Fruit fly (Drosophila melanogaster) whole organism, embryonic: ENCODE results near the gene Esyt2.

Experiments used
- CG10321 ChIP-seq: fragments of 200-800 bp; sonication (Bioruptor generic); IDR thresholded peaks from 2 replicates; pipeline ENCODE4 v1.3.6; 2022; ENCODE audit warnings: missing biosample characterization, missing genetic modification characterization
- CG11456 ChIP-seq: fragments of 200-800 bp; sonication (Bioruptor generic); IDR thresholded peaks from 3 replicates; pipeline ENCODE4 v1.3.6; 2022; ENCODE audit warnings: missing biosample characterization, missing genetic modification characterization
- CG11560 ChIP-seq: fragments of 200-800 bp; sonication (Bioruptor generic); IDR thresholded peaks from 3 replicates; pipeline ENCODE4 v1.3.6; 2022; ENCODE audit warnings: missing biosample characterization, missing genetic modification characterization
- CG12769 ChIP-seq: fragments of 200-800 bp; sonication (Bioruptor generic); optimal IDR thresholded peaks from 2 replicates; lab custom pipeline; 2019; ENCODE audit warnings: missing biosample characterization, mild to moderate bottlenecking, missing genetic modification characterization, moderate library complexity
- CG15073 ChIP-seq: fragments of 200-800 bp; sonication (Bioruptor generic); optimal IDR thresholded peaks from 2 replicates; lab custom pipeline; 2016; ENCODE audit warnings: missing biosample characterization, missing genetic modification characterization
- CG1529 ChIP-seq: fragments of 200-800 bp; sonication (Bioruptor generic); optimal IDR thresholded peaks from 3 replicates; lab custom pipeline; 2018; ENCODE audit warnings: missing biosample characterization, missing genetic modification characterization
- CG15601 ChIP-seq: fragments of 200-800 bp; sonication (Bioruptor generic); optimal IDR thresholded peaks from 3 replicates; lab custom pipeline; 2019; ENCODE audit warnings: missing biosample characterization, mild to moderate bottlenecking, missing genetic modification characterization, moderate library complexity
- CG15696 ChIP-seq: fragments of 200-800 bp; sonication (Bioruptor generic); optimal IDR thresholded peaks from 2 replicates; lab custom pipeline; 2019; ENCODE audit warnings: missing biosample characterization, mild to moderate bottlenecking, missing genetic modification characterization, moderate library complexity
- CG1602 ChIP-seq: fragments of 200-800 bp; sonication (Bioruptor generic); optimal IDR thresholded peaks from 3 replicates; lab custom pipeline; 2016; ENCODE audit warnings: missing biosample characterization, missing genetic modification characterization
- CG17361 ChIP-seq: fragments of 200-800 bp; sonication (Bioruptor generic); IDR thresholded peaks from 3 replicates; pipeline ENCODE4 v1.3.6; 2022; ENCODE audit warnings: missing biosample characterization, missing genetic modification characterization
- CG17568 ChIP-seq: fragments of 200-800 bp; sonication (Bioruptor generic); optimal IDR thresholded peaks from 2 replicates; lab custom pipeline; 2018; ENCODE audit warnings: missing biosample characterization, mild to moderate bottlenecking, missing genetic modification characterization, moderate library complexity
- CG18262 ChIP-seq: fragments of 200-800 bp; optimal IDR thresholded peaks from 3 replicates; lab custom pipeline; 2019; ENCODE audit warnings: missing biosample characterization, mild to moderate bottlenecking, missing genetic modification characterization, moderate library complexity
- CG18764 ChIP-seq: fragments of 200-800 bp; sonication (Bioruptor generic); optimal IDR thresholded peaks from 3 replicates; lab custom pipeline; 2016; ENCODE audit warnings: missing biosample characterization, missing genetic modification characterization
- CG2199 ChIP-seq: fragments of 200-800 bp; sonication (Bioruptor generic); IDR thresholded peaks from 3 replicates; pipeline ENCODE4 v1.3.6; 2022; ENCODE audit warnings: missing biosample characterization, missing genetic modification characterization
- CG2875 ChIP-seq: fragments of 200-800 bp; sonication (Bioruptor generic); optimal IDR thresholded peaks from 2 replicates; lab custom pipeline; 2017; ENCODE audit warnings: missing biosample characterization, mild to moderate bottlenecking, missing genetic modification characterization, missing genetic modification reagents
- CG3163 ChIP-seq: fragments of 200-800 bp; sonication (Bioruptor generic); optimal IDR thresholded peaks from 3 replicates; lab custom pipeline; 2016; ENCODE audit warnings: missing biosample characterization, missing genetic modification characterization
- CG32767 ChIP-seq: fragments of 200-800 bp; sonication (Bioruptor generic); IDR thresholded peaks from 2 replicates; pipeline ENCODE4 v1.3.6; 2022; ENCODE audit warnings: missing biosample characterization, missing genetic modification characterization
- CG33213 ChIP-seq: fragments of 200-800 bp; sonication (Bioruptor generic); optimal IDR thresholded peaks from 3 replicates; lab custom pipeline; 2016; ENCODE audit warnings: missing biosample characterization, missing genetic modification characterization
- CG43689 ChIP-seq: fragments of 200-800 bp; sonication (Bioruptor generic); IDR thresholded peaks from 2 replicates; pipeline ENCODE4 v1.3.6; 2022; ENCODE audit warnings: missing biosample characterization, missing genetic modification characterization
- CG4424 ChIP-seq: fragments of 200-800 bp; sonication (Bioruptor generic); optimal IDR thresholded peaks from 3 replicates; lab custom pipeline; 2016; ENCODE audit warnings: missing biosample characterization, missing genetic modification characterization
- CG5180 ChIP-seq: fragments of 200-800 bp; sonication (Bioruptor generic); optimal IDR thresholded peaks from 3 replicates; lab custom pipeline; 2017; ENCODE audit warnings: missing biosample characterization, missing genetic modification characterization, mild to moderate bottlenecking, moderate library complexity, missing genetic modification reagents
- CG7372 ChIP-seq: fragments of 200-800 bp; sonication (Bioruptor generic); IDR thresholded peaks from 2 replicates; pipeline ENCODE4 v1.3.6; 2022; ENCODE audit warnings: missing biosample characterization, missing genetic modification characterization
- CG9876 ChIP-seq: fragments of 200-800 bp; sonication (Bioruptor generic); optimal IDR thresholded peaks from 2 replicates; lab custom pipeline; 2016; ENCODE audit warnings: missing biosample characterization, missing genetic modification characterization
- CkIIα-i1 ChIP-seq: fragments of 200-800 bp; sonication (Bioruptor generic); IDR thresholded peaks from 2 replicates; pipeline ENCODE4 v1.3.6; 2022; ENCODE audit warnings: missing biosample characterization, missing genetic modification characterization
- Dek ChIP-seq: fragments of 200-800 bp; sonication (Bioruptor generic); optimal IDR thresholded peaks from 3 replicates; lab custom pipeline; 2019; ENCODE audit warnings: missing biosample characterization, mild to moderate bottlenecking, missing genetic modification characterization, moderate library complexity
- E2f1 ChIP-seq: fragments of 200-800 bp; sonication (Bioruptor generic); IDR thresholded peaks from 2 replicates; pipeline ENCODE4 v1.3.6; 2022; ENCODE audit warnings: missing biosample characterization, missing genetic modification characterization
- E2f2 ChIP-seq: fragments of 200-800 bp; sonication (Bioruptor generic); IDR thresholded peaks from 2 replicates; pipeline ENCODE4 v1.3.6; 2022; ENCODE audit warnings: missing biosample characterization, missing genetic modification characterization
- Fer2 ChIP-seq: fragments of 200-800 bp; sonication (Bioruptor generic); optimal IDR thresholded peaks from 2 replicates; lab custom pipeline; 2018; ENCODE audit warnings: missing biosample characterization, mild to moderate bottlenecking, missing genetic modification characterization, moderate library complexity
- Hsf ChIP-seq: fragments of 200-800 bp; sonication (Bioruptor generic); optimal IDR thresholded peaks from 3 replicates; lab custom pipeline; 2016; ENCODE audit warnings: missing biosample characterization, missing genetic modification characterization
- MBD-R2 ChIP-seq: fragments of 200-800 bp; sonication (Bioruptor generic); IDR thresholded peaks from 2 replicates; pipeline ENCODE4 v1.3.6; 2022; ENCODE audit warnings: missing biosample characterization, missing genetic modification characterization
- Nf-YC ChIP-seq: fragments of 200-800 bp; optimal IDR thresholded peaks from 3 replicates; lab custom pipeline; 2019; ENCODE audit warnings: missing biosample characterization, mild to moderate bottlenecking, missing genetic modification characterization, moderate library complexity
- Pdp1 ChIP-seq, 2 experiments: fragments of 200-800 bp; sonication (Bioruptor generic); optimal IDR thresholded peaks; 3 replicates each; lab custom pipeline; 2016; ENCODE audit warnings: missing biosample characterization in 2 of 2, missing genetic modification characterization in 2 of 2, mild to moderate bottlenecking in 1 of 2, moderate library complexity in 1 of 2
- Xrp1 ChIP-seq: fragments of 200-800 bp; sonication (Bioruptor generic); IDR thresholded peaks from 2 replicates; pipeline ENCODE4 v1.3.6; 2022; ENCODE audit warnings: missing biosample characterization, missing genetic modification characterization
- ara ChIP-seq: fragments of 200-800 bp; sonication (Bioruptor generic); IDR thresholded peaks from 2 replicates; pipeline ENCODE4 v1.3.6; 2022; ENCODE audit warnings: missing biosample characterization, missing genetic modification characterization
- bsh ChIP-seq, 2 experiments: fragments of 200-800 bp; sonication (Bioruptor generic); optimal IDR thresholded peaks; 2 replicates each; lab custom pipeline; 2017 to 2018; ENCODE audit warnings: mild to moderate bottlenecking in 2 of 2, missing biosample characterization in 2 of 2, missing genetic modification characterization in 2 of 2, moderate library complexity in 1 of 2
- btn ChIP-seq: fragments of 200-800 bp; sonication (Bioruptor generic); optimal IDR thresholded peaks from 2 replicates; lab custom pipeline; 2016; ENCODE audit warnings: missing biosample characterization, missing genetic modification characterization
- cg ChIP-seq: fragments of 200-800 bp; sonication (Bioruptor generic); optimal IDR thresholded peaks from 3 replicates; lab custom pipeline; 2019; ENCODE audit warnings: missing biosample characterization, mild to moderate bottlenecking, missing genetic modification characterization, moderate library complexity
- crc ChIP-seq: fragments of 200-800 bp; sonication (Bioruptor generic); optimal IDR thresholded peaks from 2 replicates; lab custom pipeline; 2016; ENCODE audit warnings: missing biosample characterization, missing genetic modification characterization
- dm ChIP-seq: fragments of 200-800 bp; sonication (Bioruptor generic); optimal IDR thresholded peaks from 3 replicates; lab custom pipeline; 2016; ENCODE audit warnings: missing biosample characterization, missing genetic modification characterization
- gcm2 ChIP-seq: fragments of 200-800 bp; sonication (Bioruptor generic); optimal IDR thresholded peaks from 2 replicates; lab custom pipeline; 2016; ENCODE audit warnings: missing biosample characterization, missing genetic modification characterization
- lilli ChIP-seq: fragments of 200-800 bp; sonication (Bioruptor generic); optimal IDR thresholded peaks from 3 replicates; lab custom pipeline; 2016; ENCODE audit warnings: missing biosample characterization, missing genetic modification characterization
- lola ChIP-seq, 3 experiments: fragments of >200 bp in 2 of 3; fragments of 200-800 bp in 1 of 3; sonication (Bioruptor generic) in 1 of 3; optimal IDR thresholded peaks; 2 replicates each; lab custom pipeline; 2017 to 2019; ENCODE audit warnings: missing biosample characterization in 3 of 3, missing genetic modification characterization in 3 of 3, mild to moderate bottlenecking in 1 of 3, moderate library complexity in 1 of 3
- mirr ChIP-seq: fragments of 200-800 bp; sonication (Bioruptor generic); optimal IDR thresholded peaks from 3 replicates; lab custom pipeline; 2018; ENCODE audit warnings: missing biosample characterization, mild to moderate bottlenecking, missing genetic modification characterization
- mld ChIP-seq: fragments of 200-800 bp; sonication (Bioruptor generic); IDR thresholded peaks from 3 replicates; pipeline ENCODE4 v1.3.6; 2022; ENCODE audit warnings: missing biosample characterization, missing genetic modification characterization; ENCODE audit not compliant: partially characterized antibody
- nerfin-1 ChIP-seq: fragments of 200-800 bp; sonication (Bioruptor generic); optimal IDR thresholded peaks from 3 replicates; lab custom pipeline; 2019; ENCODE audit warnings: missing biosample characterization, mild to moderate bottlenecking, missing genetic modification characterization, moderate library complexity
- nerfin-2 ChIP-seq: fragments of 200-800 bp; sonication (Bioruptor generic); IDR thresholded peaks from 2 replicates; pipeline ENCODE4 v1.3.6; 2022; ENCODE audit warnings: missing biosample characterization, missing genetic modification characterization; ENCODE audit not compliant: partially characterized antibody
- scrt ChIP-seq: fragments of 200-800 bp; sonication (Bioruptor generic); optimal IDR thresholded peaks from 2 replicates; lab custom pipeline; 2018; ENCODE audit warnings: missing biosample characterization, mild to moderate bottlenecking, missing genetic modification characterization, moderate library complexity
- sens ChIP-seq: fragments of 200-800 bp; sonication (Bioruptor generic); peaks from one replicate; lab custom pipeline; 2016; ENCODE audit warnings: missing biosample characterization, missing genetic modification characterization
- slbo ChIP-seq: fragments of 200-800 bp; sonication (Bioruptor generic); IDR thresholded peaks from 2 replicates; pipeline ENCODE4 v1.3.6; 2022; ENCODE audit warnings: missing biosample characterization, missing genetic modification characterization
- zfh2 ChIP-seq: fragments of 200-800 bp; sonication (Bioruptor generic); optimal IDR thresholded peaks from 2 replicates; lab custom pipeline; 2016; ENCODE audit warnings: missing biosample characterization, missing genetic modification characterization

The Esyt2 gene

DNA sequence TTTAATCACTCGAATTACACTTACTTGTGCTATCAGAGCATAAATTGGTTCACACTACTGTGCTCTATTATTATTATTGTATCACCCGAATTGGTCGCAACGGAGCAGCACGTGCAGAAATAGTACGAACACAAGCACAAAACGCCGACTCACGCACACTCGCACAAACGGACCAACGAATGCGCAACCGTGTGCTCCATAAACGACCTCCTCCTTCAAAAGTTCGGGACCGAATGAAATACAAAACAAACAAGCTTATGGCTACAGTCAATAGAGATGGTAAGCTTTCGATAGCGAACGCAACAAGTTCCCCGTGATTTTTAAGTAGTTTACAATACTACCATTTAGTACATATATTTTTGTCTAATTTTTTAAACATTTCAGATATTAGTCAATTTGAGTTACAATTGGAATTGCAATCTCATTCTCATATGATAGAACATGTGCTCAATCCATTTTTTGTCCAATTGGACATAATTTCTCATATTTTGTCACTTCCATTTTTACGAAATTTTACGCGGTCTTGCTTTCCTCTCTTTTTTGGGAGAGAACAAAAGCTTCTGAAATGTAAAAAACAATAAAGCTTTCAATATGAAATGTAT lies 742 bp upstream of the Esyt2 start, which contains the start of gene Cftr (continued):
- TF ChIP-seq CG3163 (GFP tag; lab: Kevin White, UChicago), result peak; percentile 5
- peak; percentile 51; the same call in 1 of the 3 replicates for TF ChIP-seq CG11456 (GFP tag; lab: Robert Waterston, UW)
- no peak for TF ChIP-seq lola (GFP tag; optimal IDR thresholded peaks at IDR 0.05; lab: Kevin White, UChicago)
- 0 out of 2 replicates have a peak, but pooled peaks have one; percentile 4 for TF ChIP-seq CG43689 (GFP tag; lab: Robert Waterston, UW)
- peak; percentile 73 for TF ChIP-seq slbo (GFP tag; lab: Robert Waterston, UW)
- TF ChIP-seq Dek (tag; lab: Kevin White, UChicago), result peak; percentile 47
- no peak for TF ChIP-seq CG11560 (tag; lab: Robert Waterston, UW)
- no peak for TF ChIP-seq nerfin-2 (GFP tag; lab: Robert Waterston, UW)
- TF ChIP-seq E2f1 (GFP tag; lab: Robert Waterston, UW), result peak; percentile 48; the same call in 1 of the 2 replicates
- TF ChIP-seq E2f2 (GFP tag; lab: Robert Waterston, UW), result peak; percentile 51
- peak; percentile 87 for TF ChIP-seq sens (GFP tag; lab: Kevin White, UChicago)
- peak; percentile 37 for TF ChIP-seq CG5180 (GFP tag; lab: Kevin White, UChicago)
- TF ChIP-seq MBD-R2 (GFP tag; lab: Robert Waterston, UW), result peak; percentile 9; the same call in 1 of the 2 replicates
- TF ChIP-seq dm (GFP tag; lab: Kevin White, UChicago), result peak; percentile 46
- TF ChIP-seq btn, result no peak
- no peak for TF ChIP-seq bsh (GFP tag; optimal IDR thresholded peaks at IDR 0.05; lab: Kevin White, UChicago)
- TF ChIP-seq Pdp1 (GFP tag; optimal IDR thresholded peaks at IDR 0.05; lab: Kevin White, UChicago), result peak; percentile 27 to 83
- TF ChIP-seq Hsf (GFP tag; lab: Kevin White, UChicago), result peak; percentile 26
- TF ChIP-seq CG18262 (tag; lab: Kevin White, UChicago), result no peak
- TF ChIP-seq CG9876, result no peak
- peak; percentile 19 for TF ChIP-seq Nf-YC (tag; lab: Kevin White, UChicago)
- no peak for TF ChIP-seq CG7372 (GFP tag; lab: Robert Waterston, UW)
- no peak for TF ChIP-seq gcm2 (GFP tag; lab: Kevin White, UChicago)
- no peak for TF ChIP-seq CkIIα-i1
- TF ChIP-seq CG15696 (tag; lab: Kevin White, UChicago), result no peak
- peak; percentile 96 for TF ChIP-seq scrt
- TF ChIP-seq CG15073 (GFP tag; lab: Kevin White, UChicago), result no peak
- no peak; the same call in 2 of the 3 replicates for TF ChIP-seq mld (GFP tag; lab: Robert Waterston, UW)
- no peak for TF ChIP-seq Fer2 (tag; lab: Kevin White, UChicago)
- peak; percentile 40 for TF ChIP-seq CG17568
- TF ChIP-seq CG17361 (GFP tag; lab: Robert Waterston, UW), result no peak
- TF ChIP-seq lilli (GFP tag; lab: Kevin White, UChicago), result peak; percentile 52
- no peak for TF ChIP-seq CG10321 (GFP tag; lab: Robert Waterston, UW)
- TF ChIP-seq mirr (GFP tag; lab: Kevin White, UChicago), result peak; percentile 88
- TF ChIP-seq CG33213, result peak; percentile 30
- TF ChIP-seq CG2875 (GFP tag; lab: Kevin White, UChicago), result no peak
- TF ChIP-seq CG1529, result no peak
- no peak for TF ChIP-seq CG15601 (tag; lab: Kevin White, UChicago)
- peak; percentile 0 for TF ChIP-seq CG18764 (GFP tag; lab: Kevin White, UChicago)
- TF ChIP-seq CG4424, result no peak
- no peak for TF ChIP-seq nerfin-1
- peak; percentile 37 for TF ChIP-seq crc (GFP tag; lab: Kevin White, UChicago)
- TF ChIP-seq ara (GFP tag; lab: Robert Waterston, UW), result no peak
- TF ChIP-seq cg (GFP tag; lab: Kevin White, UChicago), result peak; percentile 90
- no peak for TF ChIP-seq CG2199
- no peak for TF ChIP-seq Xrp1 (GFP tag; lab: Robert Waterston, UW)
- TF ChIP-seq CG1602, result no peak
- peak; percentile 53 for TF ChIP-seq zfh2 (GFP tag; lab: Kevin White, UChicago)
- TF ChIP-seq CG12769, result peak; percentile 82
- no peak for TF ChIP-seq CG32767 (GFP tag; lab: Robert Waterston, UW)
